1 fruit fly cellular context compared by ENCODE assay signal in the genomic region with DNA sequence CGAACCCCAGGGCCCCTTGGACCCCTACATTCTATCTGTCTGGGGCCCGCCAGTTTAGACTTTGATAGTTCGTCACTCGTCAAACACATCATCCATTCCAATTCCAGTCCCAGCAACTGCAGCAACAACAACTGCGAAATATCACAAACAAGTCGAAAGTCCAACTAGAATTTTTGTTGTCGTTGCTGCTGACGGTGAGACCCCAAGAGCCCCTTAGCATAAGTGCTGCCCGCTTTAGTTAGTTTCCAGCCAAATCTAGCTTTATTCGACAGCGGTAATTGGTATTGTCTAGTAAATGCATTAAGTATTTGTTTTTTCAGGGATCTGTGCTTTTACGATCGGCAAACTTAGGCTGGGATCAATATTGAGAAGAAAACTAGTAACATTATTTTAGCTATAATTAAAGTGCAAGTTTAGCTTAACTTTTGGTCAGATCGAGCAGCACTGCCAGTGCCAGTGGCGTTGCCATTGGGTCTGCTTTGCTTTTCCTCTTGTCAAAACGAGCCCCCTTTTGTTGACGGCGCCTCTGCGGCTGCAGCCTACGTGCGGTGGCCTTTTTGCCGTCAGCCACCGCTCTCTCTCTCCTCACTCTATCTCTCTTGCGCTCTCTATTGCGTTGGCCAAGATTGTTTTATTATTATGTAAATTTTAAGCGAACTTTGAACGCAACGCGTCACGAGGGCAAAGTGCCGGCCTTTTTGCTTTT.
TF ChIP-seq lines count a peak whose summit lies in the region.

No protein-coding gene starts in this region.

TF ChIP-seq in whole organism, embryonic, 481 proteins besides CTCF, POLR2A, EP300 and RAD21 (continued from another document and continues in another):
- TF ChIP-seq so (GFP tag; IDR thresholded peaks at IDR 0.05; lab: Robert Waterston, UW) = peak; percentile 82; the same call in 2 of the 3 replicates
- peak; percentile 78 for TF ChIP-seq Six4 (GFP tag; optimal IDR thresholded peaks at IDR 0.05; lab: Kevin White, UChicago)
- peak; percentile 78 for TF ChIP-seq CG6765 (GFP tag; optimal IDR thresholded peaks at IDR 0.05; lab: Kevin White, UChicago)
- TF ChIP-seq CG17829 (tag; optimal IDR thresholded peaks at IDR 0.05; lab: Kevin White, UChicago) = peak; percentile 81
- peak; percentile 87 for TF ChIP-seq Bteb2 (GFP tag; optimal IDR thresholded peaks at IDR 0.05; lab: Kevin White, UChicago)
- TF ChIP-seq bbx (GFP tag; IDR thresholded peaks at IDR 0.05; lab: Robert Waterston, UW; ENCODE audit: partially characterized antibody) = no peak
- TF ChIP-seq Drgx (GFP tag; IDR thresholded peaks at IDR 0.05; lab: Robert Waterston, UW) = peak; percentile 87
- TF ChIP-seq sna (GFP tag; IDR thresholded peaks at IDR 0.05; lab: Robert Waterston, UW; ENCODE audit: partially characterized antibody) = no peak
- TF ChIP-seq Xrp1 (GFP tag; IDR thresholded peaks at IDR 0.05; lab: Robert Waterston, UW) = peak; percentile 88
- TF ChIP-seq dan (GFP tag; IDR thresholded peaks at IDR 0.05; lab: Robert Waterston, UW) = peak; percentile 37; the same call in 1 of the 2 replicates
- peak; percentile 18; the same call in 1 of the 2 replicates for TF ChIP-seq amos (GFP tag; IDR thresholded peaks at IDR 0.05; lab: Robert Waterston, UW; ENCODE audit: partially characterized antibody)
- TF ChIP-seq Chrac-16 (GFP tag; optimal IDR thresholded peaks at IDR 0.05; lab: Kevin White, UChicago) = peak; percentile 87
- TF ChIP-seq HmgD (GFP tag; optimal IDR thresholded peaks at IDR 0.05; lab: Kevin White, UChicago) = peak; percentile 75
- TF ChIP-seq CG15479 (GFP tag; optimal IDR thresholded peaks at IDR 0.05; lab: Kevin White, UChicago) = no peak
- TF ChIP-seq CG16813 (GFP tag; IDR thresholded peaks at IDR 0.05; lab: Robert Waterston, UW; ENCODE audit: partially characterized antibody) = no peak
- TF ChIP-seq nerfin-1 (tag; optimal IDR thresholded peaks at IDR 0.05; lab: Kevin White, UChicago) = peak; percentile 68
- TF ChIP-seq nom (GFP tag; optimal IDR thresholded peaks at IDR 0.05; lab: Kevin White, UChicago) = peak; percentile 97
- TF ChIP-seq org-1 (GFP tag; optimal IDR thresholded peaks at IDR 0.05; lab: Kevin White, UChicago) = peak; percentile 89
- peak; percentile 88 for TF ChIP-seq seq (GFP tag; IDR thresholded peaks at IDR 0.05; lab: Robert Waterston, UW)
- TF ChIP-seq CG7786 (GFP tag; optimal IDR thresholded peaks at IDR 0.05; lab: Kevin White, UChicago) = peak; percentile 93
- peak; percentile 86 for TF ChIP-seq nau (GFP tag; optimal IDR thresholded peaks at IDR 0.05; lab: Kevin White, UChicago)
- TF ChIP-seq Fer2 (tag; optimal IDR thresholded peaks at IDR 0.05; lab: Kevin White, UChicago) = peak; percentile 67
- TF ChIP-seq YL-1 (GFP tag; optimal IDR thresholded peaks at IDR 0.05; lab: Kevin White, UChicago) = peak; percentile 26
- peak; percentile 81 for TF ChIP-seq CG15514 (GFP tag; optimal IDR thresholded peaks at IDR 0.05; lab: Kevin White, UChicago)
- TF ChIP-seq ken (GFP tag; IDR thresholded peaks at IDR 0.05; lab: Robert Waterston, UW) = peak; percentile 94
- TF ChIP-seq Nf-YB (GFP tag; optimal IDR thresholded peaks at IDR 0.05; lab: Kevin White, UChicago) = peak; percentile 64
- peak; percentile 82 for TF ChIP-seq klu (GFP tag; IDR thresholded peaks at IDR 0.05; lab: Robert Waterston, UW)
- no peak for TF ChIP-seq Sin3A (optimal IDR thresholded peaks at IDR 0.05; lab: Kevin White, UChicago)
- TF ChIP-seq Eip74EF (GFP tag; optimal IDR thresholded peaks at IDR 0.05; lab: Kevin White, UChicago) = peak in 1 of 2 experiments; percentile 80
- TF ChIP-seq Dfd (GFP tag; optimal IDR thresholded peaks at IDR 0.05; lab: Kevin White, UChicago) = no peak
- TF ChIP-seq sug (tag; optimal IDR thresholded peaks at IDR 0.05; lab: Kevin White, UChicago) = peak; percentile 90
- peak; percentile 70 for TF ChIP-seq CG14050 (GFP tag; IDR thresholded peaks at IDR 0.05; lab: Robert Waterston, UW)
- TF ChIP-seq stwl (tag; optimal IDR thresholded peaks at IDR 0.05; lab: Kevin White, UChicago) = peak; percentile 7
- TF ChIP-seq CG13894 (tag; optimal IDR thresholded peaks at IDR 0.05; lab: Kevin White, UChicago) = peak; percentile 79
- TF ChIP-seq Dad (GFP tag; optimal IDR thresholded peaks at IDR 0.05; lab: Kevin White, UChicago) = peak; percentile 85
- TF ChIP-seq CG4820 (GFP tag; optimal IDR thresholded peaks at IDR 0.05; lab: Kevin White, UChicago) = peak; percentile 86
- TF ChIP-seq CG34224 (GFP tag; IDR thresholded peaks at IDR 0.05; lab: Robert Waterston, UW; ENCODE audit: partially characterized antibody) = no peak
- peak; percentile 91 for TF ChIP-seq pum (GFP tag; optimal IDR thresholded peaks at IDR 0.05; lab: Kevin White, UChicago)
- TF ChIP-seq Gsc (GFP tag; IDR thresholded peaks at IDR 0.05; lab: Robert Waterston, UW) = peak; percentile 71; the same call in 1 of the 2 replicates
- TF ChIP-seq Mrtf (GFP tag; IDR thresholded peaks at IDR 0.05; lab: Robert Waterston, UW) = peak; percentile 91
- peak; percentile 85 for TF ChIP-seq HLH3B (GFP tag; IDR thresholded peaks at IDR 0.05; lab: Robert Waterston, UW)
- TF ChIP-seq fru (optimal IDR thresholded peaks at IDR 0.05; lab: Kevin White, UChicago) = no peak
- peak; percentile 78 for TF ChIP-seq NC2α (GFP tag; optimal IDR thresholded peaks at IDR 0.05; lab: Kevin White, UChicago)
- TF ChIP-seq CG14667 (GFP tag; IDR thresholded peaks at IDR 0.05; lab: Robert Waterston, UW) = peak; percentile 86
- peak; percentile 66 for TF ChIP-seq Nf-YA (GFP tag; IDR thresholded peaks at IDR 0.05; lab: Robert Waterston, UW)
- TF ChIP-seq knrl (GFP tag; IDR thresholded peaks at IDR 0.05; lab: Robert Waterston, UW; ENCODE audit: partially characterized antibody) = no peak
- TF ChIP-seq NFAT (GFP tag; IDR thresholded peaks at IDR 0.05; lab: Robert Waterston, UW) = peak; percentile 97
- TF ChIP-seq Max (GFP tag; optimal IDR thresholded peaks at IDR 0.05; lab: Kevin White, UChicago) = peak; percentile 58
- TF ChIP-seq cato (GFP tag; optimal IDR thresholded peaks at IDR 0.05; lab: Kevin White, UChicago; ENCODE audit: borderline replicate concordance) = peak; percentile 76
- TF ChIP-seq ATbp (GFP tag; optimal IDR thresholded peaks at IDR 0.05; lab: Kevin White, UChicago) = peak; percentile 84
- TF ChIP-seq CG11247 (GFP tag; IDR thresholded peaks at IDR 0.05; lab: Robert Waterston, UW) = peak; percentile 90
- peak; percentile 88 for TF ChIP-seq bcd (GFP tag; optimal IDR thresholded peaks at IDR 0.05; lab: Kevin White, UChicago)
- peak; percentile 89 for TF ChIP-seq CG9609 (GFP tag; optimal IDR thresholded peaks at IDR 0.05; lab: Kevin White, UChicago)
- peak; percentile 86 for TF ChIP-seq CG6272 (GFP tag; IDR thresholded peaks at IDR 0.05; lab: Robert Waterston, UW)
- TF ChIP-seq CG18619 (GFP tag; optimal IDR thresholded peaks at IDR 0.05; lab: Kevin White, UChicago) = peak; percentile 86
- TF ChIP-seq Hsf (GFP tag; optimal IDR thresholded peaks at IDR 0.05; lab: Kevin White, UChicago) = peak; percentile 91
- TF ChIP-seq CG30403 (GFP tag; optimal IDR thresholded peaks at IDR 0.05; lab: Kevin White, UChicago) = peak; percentile 95
- peak; percentile 60 for TF ChIP-seq CG12299 (tag; optimal IDR thresholded peaks at IDR 0.05; lab: Kevin White, UChicago)
- no peak for TF ChIP-seq zf30C (GFP tag; optimal IDR thresholded peaks at IDR 0.05; lab: Kevin White, UChicago)
- TF ChIP-seq tx (GFP tag; optimal IDR thresholded peaks at IDR 0.05; lab: Kevin White, UChicago) = peak; percentile 94
- TF ChIP-seq lbe (GFP tag; optimal IDR thresholded peaks at IDR 0.05; lab: Kevin White, UChicago) = peak; percentile 2
- no peak for TF ChIP-seq cad (GFP tag; optimal IDR thresholded peaks at IDR 0.05; lab: Kevin White, UChicago)
- peak; percentile 91 for TF ChIP-seq vvl (GFP tag; IDR thresholded peaks at IDR 0.05; lab: Robert Waterston, UW)
- peak; percentile 91 for TF ChIP-seq CG10147 (GFP tag; optimal IDR thresholded peaks at IDR 0.05; lab: Kevin White, UChicago)
- TF ChIP-seq Hmr (GFP tag; optimal IDR thresholded peaks at IDR 0.05; lab: Kevin White, UChicago) = peak; percentile 93
- TF ChIP-seq ase (GFP tag; IDR thresholded peaks at IDR 0.05; lab: Robert Waterston, UW) = peak; percentile 83
- peak in 1 of 2 experiments; percentile 95 for TF ChIP-seq eve (GFP tag; optimal IDR thresholded peaks at IDR 0.05; lab: Kevin White, UChicago)
- peak; percentile 90 for TF ChIP-seq HHEX (GFP tag; optimal IDR thresholded peaks at IDR 0.05; lab: Kevin White, UChicago)
- peak; percentile 83 for TF ChIP-seq CG7372 (GFP tag; IDR thresholded peaks at IDR 0.05; lab: Robert Waterston, UW)
- TF ChIP-seq CG13123 (GFP tag; optimal IDR thresholded peaks at IDR 0.05; lab: Kevin White, UChicago) = peak; percentile 71
- TF ChIP-seq CG11456 (GFP tag; IDR thresholded peaks at IDR 0.05; lab: Robert Waterston, UW) = peak; percentile 96
- peak; percentile 71 for TF ChIP-seq gsb (GFP tag; IDR thresholded peaks at IDR 0.05; lab: Robert Waterston, UW)
- peak; percentile 94 for TF ChIP-seq ci (GFP tag; IDR thresholded peaks at IDR 0.05; lab: Robert Waterston, UW)
- TF ChIP-seq rib (GFP tag; IDR thresholded peaks at IDR 0.05; lab: Robert Waterston, UW) = peak; percentile 88
- TF ChIP-seq lmd (GFP tag; IDR thresholded peaks at IDR 0.05; lab: Robert Waterston, UW) = peak; percentile 91
- TF ChIP-seq CG17361 (GFP tag; IDR thresholded peaks at IDR 0.05; lab: Robert Waterston, UW) = peak; percentile 84
- TF ChIP-seq CG17359 (tag; optimal IDR thresholded peaks at IDR 0.05; lab: Kevin White, UChicago) = peak; percentile 84
- TF ChIP-seq lab (GFP tag; optimal IDR thresholded peaks at IDR 0.05; lab: Kevin White, UChicago) = peak; percentile 94
- peak; percentile 87 for TF ChIP-seq CG12744 (GFP tag; optimal IDR thresholded peaks at IDR 0.05; lab: Kevin White, UChicago)
- TF ChIP-seq otp (GFP tag; IDR thresholded peaks at IDR 0.05; lab: Robert Waterston, UW) = peak; percentile 84
- no peak for TF ChIP-seq sc (optimal IDR thresholded peaks at IDR 0.05; lab: Kevin White, UChicago)
- peak; percentile 48 for TF ChIP-seq sc (GFP tag; optimal IDR thresholded peaks at IDR 0.05; lab: Kevin White, UChicago)
- no peak for TF ChIP-seq Scr (GFP tag; IDR thresholded peaks at IDR 0.05; lab: Robert Waterston, UW; ENCODE audit: partially characterized antibody)
- peak; percentile 45 for TF ChIP-seq Dref (GFP tag; IDR thresholded peaks at IDR 0.05; lab: Robert Waterston, UW)
- peak; percentile 97 for TF ChIP-seq sens (GFP tag; lab: Kevin White, UChicago)
- TF ChIP-seq esg (GFP tag; conservative IDR thresholded peaks at IDR 0.05; lab: Robert Waterston, UW) = peak; percentile 81
- peak; percentile 55 for TF ChIP-seq kni (GFP tag; optimal IDR thresholded peaks at IDR 0.05; lab: Kevin White, UChicago)
- TF ChIP-seq CG18476 (GFP tag; optimal IDR thresholded peaks at IDR 0.05; lab: Kevin White, UChicago) = peak; percentile 77
- TF ChIP-seq tgo (GFP tag; IDR thresholded peaks at IDR 0.05; lab: Robert Waterston, UW) = peak; percentile 89
- peak; percentile 71; the same call in 2 of the 3 replicates for TF ChIP-seq jigr1 (GFP tag; IDR thresholded peaks at IDR 0.05; lab: Robert Waterston, UW)
- TF ChIP-seq Gug (GFP tag; IDR thresholded peaks at IDR 0.05; lab: Robert Waterston, UW) = peak; percentile 98
- peak; percentile 85 for TF ChIP-seq CG11723 (GFP tag; optimal IDR thresholded peaks at IDR 0.05; lab: Kevin White, UChicago)
- peak; percentile 15 for TF ChIP-seq pfk (GFP tag; optimal IDR thresholded peaks at IDR 0.05; lab: Kevin White, UChicago)
- peak; percentile 82 for TF ChIP-seq gcm2 (GFP tag; optimal IDR thresholded peaks at IDR 0.05; lab: Kevin White, UChicago)
- peak; percentile 74 for TF ChIP-seq ash1 (GFP tag; optimal IDR thresholded peaks at IDR 0.05; lab: Kevin White, UChicago)
- peak; percentile 80 for TF ChIP-seq Hand (GFP tag; optimal IDR thresholded peaks at IDR 0.05; lab: Kevin White, UChicago)
- TF ChIP-seq exex (tag; optimal IDR thresholded peaks at IDR 0.05; lab: Kevin White, UChicago) = peak; percentile 64
- TF ChIP-seq gem (tag; optimal IDR thresholded peaks at IDR 0.05; lab: Kevin White, UChicago) = peak; percentile 91
- TF ChIP-seq CG9876 (GFP tag; optimal IDR thresholded peaks at IDR 0.05; lab: Kevin White, UChicago) = peak; percentile 89
- peak; percentile 92 for TF ChIP-seq NC2β (GFP tag; optimal IDR thresholded peaks at IDR 0.05; lab: Kevin White, UChicago)
- peak; percentile 62 for TF ChIP-seq ap (GFP tag; IDR thresholded peaks at IDR 0.05; lab: Robert Waterston, UW)
- TF ChIP-seq CG13287 (GFP tag; IDR thresholded peaks at IDR 0.05; lab: Robert Waterston, UW; ENCODE audit: partially characterized antibody) = no peak
- TF ChIP-seq Ada2b (GFP tag; IDR thresholded peaks at IDR 0.05; lab: Robert Waterston, UW) = peak; percentile 88
- TF ChIP-seq MTF-1 (GFP tag; optimal IDR thresholded peaks at IDR 0.05; lab: Kevin White, UChicago; ENCODE audit: borderline replicate concordance) = peak; percentile 78
- TF ChIP-seq Adf1 (GFP tag; IDR thresholded peaks at IDR 0.05; lab: Robert Waterston, UW) = peak; percentile 62
- no peak for TF ChIP-seq tll (GFP tag; optimal IDR thresholded peaks at IDR 0.05; lab: Kevin White, UChicago)
- TF ChIP-seq bigmax (GFP tag; optimal IDR thresholded peaks at IDR 0.05; lab: Kevin White, UChicago) = no peak
- TF ChIP-seq ato (GFP tag; IDR thresholded peaks at IDR 0.05; lab: Robert Waterston, UW; ENCODE audit: partially characterized antibody) = no peak
- TF ChIP-seq CG13624 (GFP tag; optimal IDR thresholded peaks at IDR 0.05; lab: Kevin White, UChicago) = peak; percentile 93
- TF ChIP-seq CG12155 (GFP tag; optimal IDR thresholded peaks at IDR 0.05; lab: Kevin White, UChicago) = peak; percentile 88
- no peak for TF ChIP-seq prd (optimal IDR thresholded peaks at IDR 0.05; lab: Kevin White, UChicago)
- peak; percentile 89 for TF ChIP-seq prd (GFP tag; IDR thresholded peaks at IDR 0.05; lab: Robert Waterston, UW)
- TF ChIP-seq Ssrp (tag; optimal IDR thresholded peaks at IDR 0.05; lab: Kevin White, UChicago) = peak; percentile 77
- TF ChIP-seq Xbp1 (GFP tag; optimal IDR thresholded peaks at IDR 0.05; lab: Kevin White, UChicago) = peak; percentile 94
- peak; percentile 91 to 93 for TF ChIP-seq Pdp1 (GFP tag; optimal IDR thresholded peaks at IDR 0.05; lab: Kevin White, UChicago)
- peak; percentile 88 for TF ChIP-seq CG13424 (tag; optimal IDR thresholded peaks at IDR 0.05; lab: Kevin White, UChicago)
- no peak for TF ChIP-seq CG14860 (GFP tag; IDR thresholded peaks at IDR 0.05; lab: Robert Waterston, UW; ENCODE audit: partially characterized antibody)
- peak; percentile 86 for TF ChIP-seq p53 (GFP tag; optimal IDR thresholded peaks at IDR 0.05; lab: Kevin White, UChicago)
- peak; percentile 82 for TF ChIP-seq Nf-YC (tag; optimal IDR thresholded peaks at IDR 0.05; lab: Kevin White, UChicago)
- peak; percentile 88 for TF ChIP-seq CG16863 (GFP tag; optimal IDR thresholded peaks at IDR 0.05; lab: Kevin White, UChicago)
- peak; percentile 85 for TF ChIP-seq H15 (GFP tag; IDR thresholded peaks at IDR 0.05; lab: Robert Waterston, UW)
